Worm (Caenorhabditis elegans): ENCODE measurements around the gene taf-8.

DNA sequence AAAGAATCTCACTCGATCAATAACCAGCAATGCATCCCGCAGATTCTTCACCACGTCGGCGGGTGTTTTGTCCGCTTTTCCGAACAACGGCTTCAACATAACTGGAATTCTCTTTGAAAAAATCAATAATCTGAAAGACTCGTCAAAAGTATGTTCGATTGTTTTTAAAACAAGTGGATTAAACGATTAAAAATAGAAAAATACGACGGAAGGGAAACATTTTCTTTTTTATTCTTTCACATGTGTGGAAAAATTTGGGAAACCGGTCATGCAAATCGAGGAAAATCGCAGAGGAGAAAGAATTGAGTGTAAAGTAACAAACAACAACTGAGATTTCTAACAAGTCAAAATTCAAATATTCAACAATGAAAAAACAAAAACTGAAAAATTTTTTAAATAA, 34.5 kb downstream of the taf-8 start, which contains the start of gene mop-25.2:
- no peak for TF ChIP-seq ceh-16 (tag; optimal IDR thresholded peaks at IDR 0.05)
- no peak for TF ChIP-seq fkh-2 (tag; optimal IDR thresholded peaks at IDR 0.05)
- TF ChIP-seq nhr-67 (tag; optimal IDR thresholded peaks at IDR 0.05): no peak
- no peak for TF ChIP-seq ztf-11 (tag; optimal IDR thresholded peaks at IDR 0.05)
- TF ChIP-seq mdl-1 (tag; optimal IDR thresholded peaks at IDR 0.05): no peak
- TF ChIP-seq ZK546.5 (tag; optimal IDR thresholded peaks at IDR 0.05): no peak
- TF ChIP-seq nhr-11 (tag; optimal IDR thresholded peaks at IDR 0.05): no peak

Data from whole organism, L3 larva.